Fruit fly (Drosophila melanogaster): ENCODE results near the gene ND-18.

- TF ChIP-seq sage (GFP tag; optimal IDR thresholded peaks at IDR 0.05): no peak
- no peak for TF ChIP-seq Myc (optimal IDR thresholded peaks at IDR 0.05)
- TF ChIP-seq dsf (GFP tag; optimal IDR thresholded peaks at IDR 0.05; ENCODE audit: borderline replicate concordance): no peak
These were observed 30.4 kb downstream of the ND-18 start for dm6 chrX:19522597-19522996.
